Fruit fly (Drosophila melanogaster) whole organism, pupa: Measurements from ENCODE around the gene CG13284.

Experiments
- CG10348 ChIP-seq: fragments of 200-800 bp; sonication (Bioruptor generic); IDR thresholded peaks from 2 replicates; pipeline ENCODE4 v1.3.6; 2022; ENCODE audit warnings: missing biosample characterization, missing genetic modification characterization
- CG12605 ChIP-seq: fragments of 200-800 bp; sonication (Bioruptor generic); IDR thresholded peaks from 2 replicates; pipeline ENCODE4 v1.3.6; 2022; ENCODE audit warnings: missing biosample characterization, missing genetic modification characterization
- CG13204 ChIP-seq: fragments of 200-800 bp; sonication (Bioruptor generic); optimal IDR thresholded peaks from 2 replicates; lab custom pipeline; 2018; ENCODE audit warnings: missing biosample characterization, mild to moderate bottlenecking, missing genetic modification characterization, moderate library complexity
- CG14655 ChIP-seq: fragments of 200-800 bp; sonication (Bioruptor generic); optimal IDR thresholded peaks from 3 replicates; lab custom pipeline; 2017; ENCODE audit warnings: mild to moderate bottlenecking, missing biosample characterization, missing genetic modification reagents, missing genetic modification characterization
- CG15710 ChIP-seq: fragments of 200-800 bp; sonication (Bioruptor generic); optimal IDR thresholded peaks from 2 replicates; lab custom pipeline; 2018; ENCODE audit warnings: missing biosample characterization, mild to moderate bottlenecking, missing genetic modification characterization, moderate library complexity
- CG17806 ChIP-seq: fragments of 200-800 bp; sonication (Bioruptor generic); optimal IDR thresholded peaks from 2 replicates; lab custom pipeline; 2018; ENCODE audit warnings: missing biosample characterization, mild to moderate bottlenecking, missing genetic modification characterization, moderate library complexity
- CG32121 ChIP-seq: fragments of 200-800 bp; sonication (Bioruptor generic); IDR thresholded peaks from 2 replicates; pipeline ENCODE4 v1.3.6; 2022; ENCODE audit warnings: missing biosample characterization, missing genetic modification characterization
- CG34367 ChIP-seq: fragments of 200-800 bp; sonication (Bioruptor generic); optimal IDR thresholded peaks from 2 replicates; lab custom pipeline; 2018; ENCODE audit warnings: missing biosample characterization, mild to moderate bottlenecking, missing genetic modification characterization
- CG4496 ChIP-seq: fragments of 200-800 bp; sonication (Bioruptor generic); IDR thresholded peaks from 3 replicates; pipeline ENCODE4 v1.3.6; 2022; ENCODE audit warnings: missing biosample characterization, missing genetic modification characterization
- CG8159 ChIP-seq: fragments of 200-800 bp; sonication (Bioruptor generic); optimal IDR thresholded peaks from 3 replicates; lab custom pipeline; 2018; ENCODE audit warnings: missing biosample characterization, mild to moderate bottlenecking, missing genetic modification characterization, moderate library complexity
- CG8301 ChIP-seq: fragments of 200-800 bp; sonication (Bioruptor generic); optimal IDR thresholded peaks from 2 replicates; lab custom pipeline; 2018; ENCODE audit warnings: missing biosample characterization, mild to moderate bottlenecking, missing genetic modification characterization
- CG9948 ChIP-seq: fragments of 200-800 bp; sonication (Bioruptor generic); optimal IDR thresholded peaks from 2 replicates; lab custom pipeline; 2018; ENCODE audit warnings: missing biosample characterization, mild to moderate bottlenecking, missing genetic modification characterization, moderate library complexity
- D1 ChIP-seq: fragments of 200-800 bp; sonication (Bioruptor generic); optimal IDR thresholded peaks from 2 replicates; lab custom pipeline; 2018; ENCODE audit warnings: missing biosample characterization, mild to moderate bottlenecking, missing genetic modification characterization, moderate library complexity
- EcR ChIP-seq: fragments of 200-800 bp; sonication (Bioruptor generic); optimal IDR thresholded peaks from 3 replicates; lab custom pipeline; 2019; ENCODE audit warnings: missing biosample characterization, missing genetic modification characterization, mild to moderate bottlenecking, moderate library complexity, missing genetic modification reagents
- Ets98B ChIP-seq: fragments of 200-800 bp; sonication (Bioruptor generic); IDR thresholded peaks from 2 replicates; pipeline ENCODE4 v1.3.6; 2022; ENCODE audit warnings: missing biosample characterization, missing genetic modification characterization
- Pif1A ChIP-seq: fragments of 200-800 bp; sonication (Bioruptor generic); optimal IDR thresholded peaks from 3 replicates; lab custom pipeline; 2016; ENCODE audit warnings: missing biosample characterization, missing genetic modification characterization
- Pif1B ChIP-seq: fragments of 200-800 bp; sonication (Bioruptor generic); optimal IDR thresholded peaks from 3 replicates; lab custom pipeline; 2016; ENCODE audit warnings: missing biosample characterization, missing genetic modification characterization
- Snoo ChIP-seq: fragments of 200-800 bp; sonication (Bioruptor generic); optimal IDR thresholded peaks from 3 replicates; lab custom pipeline; 2017; ENCODE audit warnings: missing biosample characterization, mild to moderate bottlenecking, missing genetic modification characterization, inconsistent platforms
- fd96Ca ChIP-seq: fragments of 200-800 bp; sonication (Bioruptor generic); IDR thresholded peaks from 3 replicates; pipeline ENCODE4 v1.3.6; 2022; ENCODE audit warnings: missing biosample characterization, missing genetic modification characterization
- gl ChIP-seq: fragments of 200-800 bp; sonication (Bioruptor generic); optimal IDR thresholded peaks from 2 replicates; lab custom pipeline; 2018; ENCODE audit warnings: missing biosample characterization, mild to moderate bottlenecking, missing genetic modification characterization
- rn ChIP-seq: fragments of 200-800 bp; sonication (Bioruptor generic); IDR thresholded peaks from 2 replicates; pipeline ENCODE4 v1.3.6; 2022; ENCODE audit warnings: missing biosample characterization, missing genetic modification characterization

Gene CG13284

DNA sequence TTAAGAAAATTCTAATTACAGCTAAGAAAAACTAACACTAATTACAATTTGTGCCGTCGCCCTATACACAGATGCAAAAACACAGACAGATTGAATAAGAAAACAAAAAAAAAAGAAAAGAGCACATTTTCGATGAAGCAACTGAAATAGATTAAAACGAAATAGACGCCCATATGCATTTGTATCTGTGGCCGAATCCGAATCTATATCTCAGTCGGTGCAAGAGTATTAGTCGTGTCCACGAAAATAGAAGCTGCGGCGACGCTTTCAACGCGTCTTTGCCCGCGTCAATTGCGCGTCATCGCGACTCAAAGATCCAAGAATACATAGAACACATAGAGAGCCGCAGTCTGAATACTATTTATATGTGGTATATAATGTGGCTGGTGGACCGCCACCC lies 26.4 kb upstream of the CG13284 start:
- no peak for TF ChIP-seq CG15710
- TF ChIP-seq Ets98B (GFP tag; lab: Robert Waterston, UW): peak; percentile 24; the same call in 1 of the 2 replicates
- TF ChIP-seq CG34367: no peak
- TF ChIP-seq CG32121 (GFP tag; lab: Robert Waterston, UW): peak; percentile 39; the same call in 1 of the 2 replicates
- TF ChIP-seq rn (GFP tag; lab: Robert Waterston, UW): no peak
- TF ChIP-seq D1 (tag; lab: Kevin White, UChicago): no peak
- no peak for TF ChIP-seq CG9948 (tag; lab: Kevin White, UChicago)
- peak; percentile 44 for TF ChIP-seq CG14655 (GFP tag; lab: Kevin White, UChicago)
- TF ChIP-seq CG10348 (GFP tag; lab: Robert Waterston, UW): no peak
- TF ChIP-seq fd96Ca (GFP tag; lab: Robert Waterston, UW): no peak
- no peak for TF ChIP-seq Snoo
- no peak for TF ChIP-seq CG13204
- no peak for TF ChIP-seq CG17806 (tag; lab: Kevin White, UChicago)
- 0 out of 3 replicates have a peak, but pooled peaks have one; percentile 52 for TF ChIP-seq CG4496 (GFP tag; lab: Robert Waterston, UW)
- TF ChIP-seq Pif1B (GFP tag; lab: Kevin White, UChicago): no peak
- TF ChIP-seq CG8159 (tag; lab: Kevin White, UChicago): no peak
- no peak for TF ChIP-seq Pif1A (GFP tag; lab: Kevin White, UChicago)
- TF ChIP-seq gl: no peak
- no peak for TF ChIP-seq EcR (GFP tag; lab: Kevin White, UChicago)
- no peak; the same call in 1 of the 2 replicates for TF ChIP-seq CG12605 (GFP tag; lab: Robert Waterston, UW)
- peak; percentile 8 for TF ChIP-seq CG8301 (tag; lab: Kevin White, UChicago)

DNA sequence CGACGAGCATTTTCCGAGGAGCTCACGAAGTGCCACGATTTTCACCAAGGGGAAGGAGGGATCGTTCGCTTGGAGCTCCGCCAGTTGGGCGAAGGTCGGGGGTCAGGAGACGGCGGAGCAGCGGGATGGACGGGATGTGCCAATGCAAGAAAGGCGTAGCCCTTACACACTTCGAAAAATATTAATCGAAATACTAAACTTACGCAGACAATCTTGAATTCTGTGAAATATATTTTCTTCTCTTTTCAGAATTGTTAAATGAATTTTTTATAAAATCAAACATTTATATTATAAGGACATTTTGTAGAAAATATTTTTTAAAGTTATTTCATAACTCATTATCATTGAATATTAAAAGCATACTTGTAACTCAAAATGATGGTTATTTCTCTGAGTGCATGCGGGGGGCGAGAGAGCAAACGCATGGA lies 20.4 kb upstream of the CG13284 start:
- TF ChIP-seq CG32121 (GFP tag; lab: Robert Waterston, UW) (0 out of 2 replicates have a peak, but pooled peaks have one; percentile 39), CG10348 (GFP tag; lab: Robert Waterston, UW) (0 out of 2 replicates have a peak, but pooled peaks have one; percentile 13), Ets98B (GFP tag; lab: Robert Waterston, UW) (no peak), Pif1A (GFP tag; lab: Kevin White, UChicago) (peak; percentile 14), CG13204 (no peak), CG14655 (GFP tag; lab: Kevin White, UChicago) (peak; percentile 68), CG8301 (tag; lab: Kevin White, UChicago) (peak; percentile 46)

DNA sequence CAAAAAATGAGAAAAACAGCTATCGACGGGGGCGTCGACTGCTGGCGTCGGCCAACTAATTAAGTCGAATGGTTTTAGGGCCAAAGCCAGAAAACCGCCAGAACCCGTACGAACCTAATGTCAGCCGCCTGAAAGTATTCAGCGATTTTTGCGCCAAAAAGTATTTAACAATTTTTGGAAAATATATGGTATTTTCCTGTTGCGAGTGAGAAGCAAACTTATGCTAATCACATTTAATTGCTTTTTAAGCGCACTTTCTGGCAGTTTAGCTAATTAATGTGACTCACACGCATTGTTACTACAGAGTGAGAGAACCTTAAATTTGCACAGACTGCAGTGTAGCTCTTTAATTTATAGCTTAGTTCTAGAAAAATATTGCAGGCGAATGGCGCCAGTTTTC lies 14.0 kb upstream of the CG13284 start:
- TF ChIP-seq CG34367 (no peak), CG15710 (no peak), CG10348 (GFP tag; lab: Robert Waterston, UW) (no peak), CG12605 (GFP tag; lab: Robert Waterston, UW) (no peak), CG8301 (tag; lab: Kevin White, UChicago) (no peak), gl (no peak), CG32121 (GFP tag; lab: Robert Waterston, UW) (no peak), D1 (tag; lab: Kevin White, UChicago) (no peak), Ets98B (GFP tag; lab: Robert Waterston, UW) (no peak), CG17806 (tag; lab: Kevin White, UChicago) (no peak), rn (GFP tag; lab: Robert Waterston, UW) (no peak), Pif1A (GFP tag; lab: Kevin White, UChicago) (no peak), CG9948 (tag; lab: Kevin White, UChicago) (no peak), CG13204 (no peak), Snoo (no peak), fd96Ca (GFP tag; lab: Robert Waterston, UW) (no peak), Pif1B (GFP tag; lab: Kevin White, UChicago) (no peak)

DNA sequence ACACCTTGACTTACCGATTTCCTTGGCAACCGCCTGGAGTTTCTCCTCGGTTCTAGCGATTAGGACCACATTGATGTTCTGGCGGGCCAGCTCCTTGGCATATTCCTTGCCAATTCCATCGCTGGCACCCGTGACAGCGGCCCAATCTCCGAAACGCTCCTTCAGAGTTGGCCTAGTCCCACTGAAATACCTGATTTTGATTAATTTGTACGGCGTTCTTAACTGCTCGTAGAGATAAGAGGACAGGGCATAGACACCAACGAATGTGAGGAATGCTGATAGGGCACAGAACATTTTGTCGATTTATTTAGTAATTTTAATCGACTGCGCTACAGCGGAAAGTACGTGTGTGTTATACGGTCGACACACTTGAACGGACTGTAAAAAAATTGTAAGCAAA lies 12.6 kb upstream of the CG13284 start, which contains the start of gene CG6012:
Gene CG6012 (minus strand): TSS at position 364 of the 400 bp plus-strand sequence.
- TF ChIP-seq CG9948 (tag; lab: Kevin White, UChicago) (no peak), Snoo (no peak), CG8301 (tag; lab: Kevin White, UChicago) (no peak), CG15710 (no peak), EcR (GFP tag; lab: Kevin White, UChicago) (no peak), CG10348 (GFP tag; lab: Robert Waterston, UW) (no peak), CG17806 (tag; lab: Kevin White, UChicago) (no peak), D1 (tag; lab: Kevin White, UChicago) (no peak), CG13204 (no peak), Ets98B (GFP tag; lab: Robert Waterston, UW) (no peak), rn (GFP tag; lab: Robert Waterston, UW) (no peak), Pif1B (GFP tag; lab: Kevin White, UChicago) (no peak), CG14655 (GFP tag; lab: Kevin White, UChicago) (no peak)
- TF ChIP-seq, all 21 proteins: peak for 0

DNA sequence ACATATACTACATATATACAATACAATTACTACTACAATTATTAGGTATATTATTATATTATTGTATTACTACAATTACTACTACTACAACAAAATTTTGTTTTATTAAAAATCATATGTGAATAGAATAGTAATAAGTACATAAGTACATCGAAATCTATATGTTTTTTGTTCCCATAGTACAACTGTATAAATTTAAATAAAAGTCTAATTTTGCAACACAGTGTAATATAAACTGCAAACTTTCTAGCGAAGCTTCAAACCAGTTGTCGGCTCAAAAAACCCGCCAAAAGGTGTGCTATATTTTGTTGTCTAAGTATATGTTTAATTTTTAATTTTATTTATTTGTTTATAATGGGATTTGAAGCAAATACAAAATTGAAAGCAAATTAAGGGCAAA lies 11.1 kb upstream of the CG13284 start:
- TF ChIP-seq CG8159 (tag; lab: Kevin White, UChicago) (no peak), D1 (tag; lab: Kevin White, UChicago) (peak; percentile 42)

DNA sequence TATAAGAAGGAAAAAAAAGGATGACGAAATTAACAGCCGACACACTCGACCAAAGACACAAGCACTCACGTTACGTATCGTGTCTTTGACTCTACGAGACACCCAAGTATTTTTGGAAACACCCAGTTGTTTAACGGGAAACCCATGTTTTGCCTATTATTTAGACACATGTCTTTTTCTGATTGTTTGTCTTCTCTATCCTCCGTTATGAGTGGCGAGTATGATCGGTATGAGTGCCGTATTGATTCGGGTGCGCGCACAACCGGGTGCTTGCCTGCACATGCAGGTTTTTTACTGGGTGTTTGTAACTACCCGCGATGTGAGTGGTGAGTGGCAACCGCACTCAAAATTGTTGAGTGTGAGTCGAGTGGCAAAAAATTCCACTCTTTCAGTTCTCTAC lies 10.6 kb upstream of the CG13284 start:
- TF ChIP-seq D1 (tag; lab: Kevin White, UChicago) (no peak), CG8301 (tag; lab: Kevin White, UChicago) (no peak), CG12605 (GFP tag; lab: Robert Waterston, UW) (no peak)
